Fruit fly (Drosophila melanogaster) whole organism, prepupa: Measurements from ENCODE around the gene CG33635.
A peak's percentile ranks its signal among the peaks of the same experiment; 100 is the strongest.

Experiments
- CG10631 ChIP-seq: fragments of 200-800 bp; sonication (Bioruptor generic); optimal IDR thresholded peaks from 2 replicates; lab custom pipeline; 2016; ENCODE audit warnings: missing biosample characterization, missing genetic modification characterization
- CG11294 ChIP-seq: fragments of 200-800 bp; sonication (Bioruptor generic); IDR thresholded peaks from 2 replicates; pipeline ENCODE4 v1.3.6; 2022; ENCODE audit warnings: missing biosample characterization, missing genetic modification characterization
- CG11762 ChIP-seq: fragments of 200-800 bp; sonication (Bioruptor generic); optimal IDR thresholded peaks from 3 replicates; lab custom pipeline; 2016; ENCODE audit warnings: missing biosample characterization, missing genetic modification characterization; ENCODE audit not compliant: insufficient read depth
- CG11902 ChIP-seq: fragments of 200-800 bp; sonication (Bioruptor generic); optimal IDR thresholded peaks from 3 replicates; lab custom pipeline; 2016; ENCODE audit warnings: missing biosample characterization, missing genetic modification characterization
- CG1621 ChIP-seq: fragments of 200-800 bp; sonication (Bioruptor generic); optimal IDR thresholded peaks from 3 replicates; lab custom pipeline; 2018; ENCODE audit warnings: missing biosample characterization, mild to moderate bottlenecking, missing genetic modification characterization
- CG16779 ChIP-seq: fragments of 200-800 bp; sonication (Bioruptor generic); optimal IDR thresholded peaks from 3 replicates; lab custom pipeline; 2017; ENCODE audit warnings: missing biosample characterization, mild to moderate bottlenecking, missing genetic modification characterization
- CG3032 ChIP-seq: fragments of 200-800 bp; optimal IDR thresholded peaks from 2 replicates; lab custom pipeline; 2019; ENCODE audit warnings: missing biosample characterization, mild to moderate bottlenecking, missing genetic modification characterization, moderate library complexity
- CG32006 ChIP-seq: fragments of 200-800 bp; sonication (Bioruptor generic); optimal IDR thresholded peaks from 3 replicates; lab custom pipeline; 2017; ENCODE audit warnings: missing biosample characterization, mild to moderate bottlenecking, missing genetic modification characterization
- CG3919 ChIP-seq: fragments of 200-800 bp; sonication (Bioruptor generic); optimal IDR thresholded peaks from 3 replicates; lab custom pipeline; 2016; ENCODE audit warnings: missing biosample characterization, missing genetic modification characterization
- CG4318 ChIP-seq: fragments of 200-800 bp; sonication (Bioruptor generic); optimal IDR thresholded peaks from 3 replicates; lab custom pipeline; 2017; ENCODE audit warnings: missing biosample characterization, mild to moderate bottlenecking, missing genetic modification characterization
- CG6163 ChIP-seq: fragments of 200-800 bp; sonication (Bioruptor generic); IDR thresholded peaks from 3 replicates; pipeline ENCODE4 v1.3.6; 2022; ENCODE audit warnings: missing biosample characterization, missing genetic modification characterization
- CG6276 ChIP-seq: fragments of 200-800 bp; sonication (Bioruptor generic); optimal IDR thresholded peaks from 2 replicates; lab custom pipeline; 2017; ENCODE audit warnings: missing biosample characterization, mild to moderate bottlenecking, missing genetic modification characterization
- CG6792 ChIP-seq: fragments of 200-800 bp; sonication (Bioruptor generic); optimal IDR thresholded peaks from 3 replicates; lab custom pipeline; 2016; ENCODE audit warnings: missing biosample characterization, missing genetic modification characterization
- CG6808 ChIP-seq: fragments of 200-800 bp; sonication (Bioruptor generic); optimal IDR thresholded peaks from 3 replicates; lab custom pipeline; 2017; ENCODE audit warnings: missing biosample characterization, missing genetic modification characterization, mild to moderate bottlenecking, moderate library complexity, missing genetic modification reagents
- CG6854 ChIP-seq: fragments of 200-800 bp; sonication (Bioruptor generic); optimal IDR thresholded peaks from 2 replicates; lab custom pipeline; 2017; ENCODE audit warnings: missing biosample characterization, mild to moderate bottlenecking, missing genetic modification characterization
- CG8119 ChIP-seq: fragments of 200-800 bp; sonication (Bioruptor generic); IDR thresholded peaks from 3 replicates; pipeline ENCODE4 v1.3.6; 2022; ENCODE audit warnings: missing biosample characterization, missing genetic modification characterization
- CG9139 ChIP-seq: fragments of 200-800 bp; sonication (Bioruptor generic); optimal IDR thresholded peaks from 3 replicates; lab custom pipeline; 2017; ENCODE audit warnings: missing biosample characterization, mild to moderate bottlenecking, missing genetic modification characterization
- Eip78C ChIP-seq: fragments of 200-800 bp; sonication (Bioruptor generic); peaks from one replicate; lab custom pipeline; 2016; ENCODE audit warnings: missing biosample characterization, missing genetic modification characterization
- Ets96B ChIP-seq: fragments of 200-800 bp; optimal IDR thresholded peaks from 2 replicates; lab custom pipeline; 2019; ENCODE audit warnings: missing biosample characterization, mild to moderate bottlenecking, missing genetic modification characterization, moderate library complexity
- Hr4 ChIP-seq: fragments of 200-800 bp; sonication (Bioruptor generic); optimal IDR thresholded peaks from 3 replicates; lab custom pipeline; 2016; ENCODE audit warnings: missing biosample characterization, missing genetic modification characterization
- Met ChIP-seq: fragments of 200-800 bp; sonication (Bioruptor generic); optimal IDR thresholded peaks from 3 replicates; lab custom pipeline; 2016; ENCODE audit warnings: missing biosample characterization, missing genetic modification characterization
- Smox ChIP-seq: fragments of 200-800 bp; sonication (Bioruptor generic); optimal IDR thresholded peaks from 3 replicates; lab custom pipeline; 2016; ENCODE audit warnings: missing biosample characterization, missing genetic modification characterization
- Sox102F ChIP-seq: fragments of 200-800 bp; sonication (Bioruptor generic); optimal IDR thresholded peaks from 2 replicates; lab custom pipeline; 2016; ENCODE audit warnings: missing biosample characterization, mild to moderate bottlenecking, missing genetic modification characterization
- Sox14 ChIP-seq: fragments of 200-800 bp; sonication (Bioruptor generic); optimal IDR thresholded peaks from 3 replicates; lab custom pipeline; 2016; ENCODE audit warnings: missing biosample characterization, missing genetic modification characterization
- achi ChIP-seq: fragments of 200-800 bp; sonication (Bioruptor generic); optimal IDR thresholded peaks from 3 replicates; lab custom pipeline; 2016; ENCODE audit warnings: missing biosample characterization, missing genetic modification characterization
- acj6 ChIP-seq: fragments of 200-800 bp; sonication (Bioruptor generic); optimal IDR thresholded peaks from 3 replicates; lab custom pipeline; 2016; ENCODE audit warnings: missing biosample characterization, missing genetic modification characterization
- cyc ChIP-seq: fragments of 200-800 bp; sonication (Bioruptor generic); optimal IDR thresholded peaks from 3 replicates; lab custom pipeline; 2016; ENCODE audit warnings: missing biosample characterization, missing genetic modification characterization
- esn ChIP-seq: fragments of 200-800 bp; sonication (Bioruptor generic); optimal IDR thresholded peaks from 2 replicates; lab custom pipeline; 2016; ENCODE audit warnings: missing biosample characterization, mild to moderate bottlenecking, missing genetic modification characterization, moderate library complexity
- fkh ChIP-seq: fragments of 200-800 bp; sonication (Bioruptor generic); optimal IDR thresholded peaks from 3 replicates; lab custom pipeline; 2017; ENCODE audit warnings: missing biosample characterization, mild to moderate bottlenecking, missing genetic modification characterization, moderate library complexity
- net ChIP-seq: fragments of 200-800 bp; sonication (Bioruptor generic); optimal IDR thresholded peaks from 3 replicates; lab custom pipeline; 2016; ENCODE audit warnings: missing biosample characterization, missing genetic modification characterization
- pdm3 ChIP-seq: fragments of 200-800 bp; sonication (Bioruptor generic); optimal IDR thresholded peaks from 3 replicates; lab custom pipeline; 2016; ENCODE audit warnings: missing biosample characterization, missing genetic modification characterization
- spab ChIP-seq: fragments of 200-800 bp; sonication (Bioruptor generic); optimal IDR thresholded peaks from 2 replicates; lab custom pipeline; 2017; ENCODE audit warnings: missing biosample characterization, mild to moderate bottlenecking, missing genetic modification characterization, missing genetic modification reagents
- ss ChIP-seq, 2 experiments: fragments of 200-800 bp; sonication (Bioruptor generic); optimal IDR thresholded peaks; 2 replicates in 1 of 2; 3 replicates in 1 of 2; lab custom pipeline; 2017 to 2018; ENCODE audit warnings: mild to moderate bottlenecking in 2 of 2, missing biosample characterization in 2 of 2, missing genetic modification characterization in 2 of 2, moderate library complexity in 1 of 2
- svp ChIP-seq: fragments of 200-800 bp; sonication (Bioruptor generic); peaks from one replicate; lab custom pipeline; 2016; ENCODE audit warnings: missing biosample characterization, missing genetic modification characterization
- vri ChIP-seq: fragments of 200-800 bp; sonication (Bioruptor generic); optimal IDR thresholded peaks from 3 replicates; lab custom pipeline; 2016; ENCODE audit warnings: missing biosample characterization, mild to moderate bottlenecking, missing genetic modification characterization

The CG33635 gene

DNA sequence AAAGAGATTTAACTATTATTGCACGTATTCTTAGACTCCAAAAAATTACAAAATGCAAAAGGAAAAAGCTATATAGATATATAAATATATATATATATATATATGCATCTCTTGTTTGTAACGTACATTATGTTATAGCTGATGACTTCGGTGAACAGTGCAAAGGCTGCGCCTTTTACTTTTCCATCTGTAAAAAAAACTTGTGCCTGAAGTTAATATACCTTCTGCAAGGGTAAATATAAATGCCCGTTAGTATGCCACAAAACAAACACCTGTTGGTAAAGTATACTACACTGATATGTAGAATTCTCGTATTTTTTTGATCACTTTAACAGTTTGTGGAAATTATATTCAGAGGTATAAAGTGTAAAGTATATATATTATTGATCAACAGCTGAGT lies 20.4 kb downstream of the CG33635 start:
- TF ChIP-seq esn (GFP tag; lab: Kevin White, UChicago) (no peak), Sox102F (GFP tag; lab: Kevin White, UChicago) (no peak), svp (GFP tag; lab: Kevin White, UChicago) (peak; percentile 16), Eip78C (peak; percentile 38), CG11762 (GFP tag; lab: Kevin White, UChicago) (no peak), spab (GFP tag; lab: Kevin White, UChicago) (no peak)

DNA sequence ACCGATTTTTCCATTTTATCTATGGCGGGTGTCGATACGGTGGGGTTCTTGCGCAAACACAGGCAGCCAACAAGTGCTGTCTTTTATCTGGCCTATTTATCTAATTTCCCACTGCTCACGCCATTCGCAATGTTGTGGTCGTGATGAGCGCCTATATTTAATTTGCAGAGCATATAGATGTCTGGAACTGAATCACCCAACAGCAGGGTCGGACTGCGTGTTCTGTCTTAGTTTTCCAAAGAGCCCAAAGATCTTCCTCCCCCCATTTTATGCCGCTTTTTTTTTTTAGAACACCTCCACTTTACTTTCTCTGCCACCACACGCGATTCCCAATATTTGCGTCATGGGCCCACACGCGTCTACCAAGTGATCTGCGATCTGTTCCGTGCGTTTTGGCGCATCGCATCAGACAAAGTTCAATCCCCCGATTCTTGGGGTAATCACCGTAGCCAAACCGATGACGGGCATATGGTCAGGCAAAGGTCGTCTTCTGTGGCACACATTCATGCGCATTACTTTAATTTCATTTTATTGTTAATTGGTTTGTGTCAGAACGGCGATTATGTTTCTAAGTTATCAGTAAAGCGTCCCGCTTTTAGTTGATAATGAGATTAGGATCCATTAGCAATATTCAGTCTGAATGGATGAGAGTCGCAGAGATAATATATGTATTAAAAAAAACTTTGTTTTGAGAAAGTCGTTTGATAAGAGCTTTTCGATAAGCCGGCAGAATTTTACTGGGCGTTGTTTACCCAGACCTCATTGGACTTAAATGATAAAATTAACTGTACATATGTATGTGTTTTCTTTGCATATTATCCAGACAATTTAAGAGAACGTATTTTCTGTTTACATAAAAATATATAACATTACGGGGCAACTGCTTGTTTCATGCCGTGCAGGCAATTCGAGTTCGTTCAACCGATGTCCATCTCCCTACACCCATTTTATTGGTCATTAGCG lies 21.4 kb downstream of the CG33635 start:
- peak; percentile 2 for TF ChIP-seq Sox102F (GFP tag; lab: Kevin White, UChicago)
- peak; percentile 94 for TF ChIP-seq svp (GFP tag; lab: Kevin White, UChicago)
- peak; percentile 38 for TF ChIP-seq CG6854 (GFP tag; lab: Kevin White, UChicago)
- no peak for TF ChIP-seq CG11902 (GFP tag; lab: Kevin White, UChicago)
- no peak for TF ChIP-seq CG16779 (tag; lab: Kevin White, UChicago)
- TF ChIP-seq fkh (GFP tag; lab: Kevin White, UChicago) = peak; percentile 23
- TF ChIP-seq Met (GFP tag; lab: Kevin White, UChicago) = peak; percentile 36
- TF ChIP-seq net (GFP tag; lab: Kevin White, UChicago) = no peak
- peak; percentile 67 for TF ChIP-seq vri (GFP tag; lab: Kevin White, UChicago)
- TF ChIP-seq esn (GFP tag; lab: Kevin White, UChicago) = peak; percentile 15

DNA sequence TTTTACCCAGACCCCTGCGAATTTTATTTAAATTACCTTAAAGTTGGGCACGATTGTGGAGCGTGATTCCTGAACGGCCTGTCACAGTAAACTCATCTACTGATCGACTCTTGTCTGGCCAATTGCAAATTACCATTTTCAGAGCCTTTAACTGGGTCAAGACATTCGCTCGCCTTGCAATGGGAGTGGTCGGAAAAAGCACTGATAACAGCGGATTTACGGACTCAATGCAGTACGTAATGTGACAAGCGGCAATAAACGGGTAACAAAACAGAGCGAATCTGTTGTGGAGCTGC lies 22.4 kb downstream of the CG33635 start:
- peak; percentile 93 for TF ChIP-seq svp (GFP tag; lab: Kevin White, UChicago)
- TF ChIP-seq Eip78C = peak; percentile 34
- TF ChIP-seq achi (GFP tag; lab: Kevin White, UChicago) = no peak
- TF ChIP-seq vri (GFP tag; lab: Kevin White, UChicago) = peak; percentile 32

DNA sequence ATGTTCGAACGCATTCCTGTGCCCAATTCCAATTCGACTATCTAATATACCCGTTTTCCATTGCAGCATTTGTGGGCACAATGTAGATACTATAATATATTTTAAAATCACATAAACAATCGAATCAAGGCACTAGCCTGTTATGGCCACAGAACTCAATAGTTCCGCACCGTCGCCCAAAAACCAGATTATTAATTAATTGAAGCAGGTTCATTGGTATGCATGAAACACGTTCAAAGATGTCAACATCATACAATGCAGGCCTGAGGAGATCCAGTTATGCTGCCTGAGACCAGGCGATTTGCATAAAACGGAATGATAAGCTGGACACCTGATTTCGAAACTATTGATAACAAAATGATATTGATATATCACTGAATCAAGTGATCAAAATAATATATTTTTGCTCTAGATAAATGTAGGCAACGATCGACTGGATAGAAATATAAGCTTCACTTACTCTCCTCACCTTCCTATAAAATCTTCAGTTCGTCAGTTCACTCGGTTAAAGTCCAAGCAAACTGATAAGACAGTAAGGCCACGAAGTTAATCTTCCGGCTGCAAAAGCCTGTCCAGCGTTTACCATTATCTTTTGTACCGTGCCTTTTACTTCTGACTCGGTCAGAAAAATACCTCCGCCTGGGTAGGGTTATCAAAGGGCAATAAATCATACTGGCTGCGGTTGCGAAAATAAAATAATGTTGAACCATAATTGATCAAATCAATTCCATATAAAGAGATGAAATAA lies 22.9 kb downstream of the CG33635 start:
- TF ChIP-seq CG3919 (GFP tag; lab: Kevin White, UChicago) (peak; percentile 4), Smox (GFP tag; lab: Kevin White, UChicago) (no peak), svp (GFP tag; lab: Kevin White, UChicago) (peak; percentile 98), CG6808 (GFP tag; lab: Kevin White, UChicago) (peak; percentile 26), CG9139 (GFP tag; lab: Kevin White, UChicago) (peak; percentile 47), ss (GFP tag; optimal IDR thresholded peaks at IDR 0.05; lab: Kevin White, UChicago) (peak; percentile 8 to 67), Eip78C (peak; percentile 63), CG1621 (tag; lab: Kevin White, UChicago) (peak; percentile 36), CG4318 (GFP tag; lab: Kevin White, UChicago) (no peak), net (GFP tag; lab: Kevin White, UChicago) (no peak)

DNA sequence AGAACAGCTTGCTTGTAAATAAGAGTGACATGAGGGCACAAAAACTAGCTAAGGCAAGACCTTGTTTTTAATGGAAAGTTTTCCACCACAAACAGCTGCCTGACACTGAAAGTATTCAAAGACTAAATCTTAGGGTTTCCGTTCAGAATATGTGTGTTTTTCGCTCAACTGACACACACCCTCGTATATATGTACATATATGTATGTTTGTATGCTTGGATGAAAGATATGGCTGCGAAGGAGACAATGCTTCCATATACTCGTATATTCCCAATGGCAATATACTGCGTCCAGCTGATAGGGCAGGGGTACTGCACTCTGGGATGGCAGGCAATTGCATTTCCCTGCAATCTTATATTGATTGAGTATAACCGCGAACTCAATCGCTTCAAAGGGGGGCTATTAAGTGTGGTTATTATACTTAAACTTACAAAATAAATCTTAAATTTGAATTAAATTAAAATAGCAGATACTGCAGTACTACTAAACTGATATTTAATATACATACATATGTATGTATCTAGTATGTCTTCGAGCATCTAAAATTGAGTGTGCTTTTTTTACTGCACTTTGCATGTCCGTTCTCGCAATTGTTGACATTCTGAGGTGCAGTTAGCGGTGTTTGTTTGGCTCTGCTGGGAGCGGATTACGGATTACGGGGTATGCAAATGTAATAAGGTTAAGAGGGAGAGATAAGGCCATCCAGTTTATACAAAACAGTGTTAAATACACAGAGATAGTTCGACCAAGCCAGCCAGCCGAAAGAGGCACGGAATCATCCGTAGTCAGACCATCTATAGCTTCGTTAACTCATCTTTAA lies 23.7 kb downstream of the CG33635 start:
- TF ChIP-seq net (GFP tag; lab: Kevin White, UChicago) (peak; percentile 13), cyc (GFP tag; lab: Kevin White, UChicago) (no peak), CG3032 (tag; lab: Kevin White, UChicago) (no peak), CG8119 (GFP tag; lab: Robert Waterston, UW) (no peak), CG6792 (peak; percentile 16), CG6163 (GFP tag; lab: Robert Waterston, UW) (0 out of 3 replicates have a peak, but pooled peaks have one; percentile 29), ss (GFP tag; optimal IDR thresholded peaks at IDR 0.05; lab: Kevin White, UChicago) (peak in 1 of 2 experiments; percentile 0), Sox102F (GFP tag; lab: Kevin White, UChicago) (no peak), pdm3 (peak; percentile 11), vri (GFP tag; lab: Kevin White, UChicago) (peak; percentile 15), Smox (GFP tag; lab: Kevin White, UChicago) (no peak), CG11294 (GFP tag; lab: Robert Waterston, UW) (no peak), Hr4 (GFP tag; lab: Kevin White, UChicago) (no peak), CG32006 (GFP tag; lab: Kevin White, UChicago) (peak; percentile 30), CG11902 (GFP tag; lab: Kevin White, UChicago) (no peak), esn (GFP tag; lab: Kevin White, UChicago) (no peak), acj6 (no peak), spab (GFP tag; lab: Kevin White, UChicago) (no peak), Ets96B (peak; percentile 20), Sox14 (no peak), CG10631 (GFP tag; lab: Kevin White, UChicago) (peak; percentile 18), CG6276 (GFP tag; lab: Kevin White, UChicago) (no peak), Met (GFP tag; lab: Kevin White, UChicago) (no peak), CG16779 (tag; lab: Kevin White, UChicago) (no peak)
